Worm (Caenorhabditis elegans) whole organism, L1 larva: ENCODE data around the gene clec-185.

Experiments
- ama-1 ChIP-seq: fragments of 150-350 bp; optimal IDR thresholded peaks from 2 replicates; lab custom pipeline; 2014
- lsy-2 ChIP-seq, 2 experiments: fragments of 150-350 bp; optimal IDR thresholded peaks; 2 replicates each; lab custom pipeline; 2014; ENCODE audit warnings: missing biosample characterization in 2 of 2, missing genetic modification characterization in 2 of 2

- TF ChIP-seq ama-1 (lab: Kevin White, UChicago), result no peak
- TF ChIP-seq lsy-2 (tag; optimal IDR thresholded peaks at IDR 0.05; lab: Kevin White, UChicago), result no peak
These were observed 26.4 kb downstream of the clec-185 start for ce11 chrIV:12464822-12465221.
